Worm (Caenorhabditis elegans) whole organism, late embryonic: ENCODE data around the gene idh-1.
A peak's percentile ranks its signal among the peaks of the same experiment; 100 is the strongest.

Experiments used
- C38D4.7 ChIP-seq: fragments of 200-800 bp; sonication (Bioruptor generic); optimal IDR thresholded peaks from 2 replicates; lab custom pipeline; 2018; ENCODE audit warnings: mild to moderate bottlenecking, missing genetic modification characterization, moderate library complexity, missing compliant biosample characterization
- F13H6.1 ChIP-seq: sonication (generic microtip); optimal IDR thresholded peaks from 2 replicates; lab custom pipeline; 2016; ENCODE audit warnings: missing genetic modification characterization, missing compliant biosample characterization
- K02D7.2 ChIP-seq: sonication (generic microtip); optimal IDR thresholded peaks from 2 replicates; lab custom pipeline; 2017; ENCODE audit warnings: mild to moderate bottlenecking, missing genetic modification characterization, missing compliant biosample characterization
- K09A11.1 ChIP-seq: sonication (generic microtip); optimal IDR thresholded peaks from 2 replicates; lab custom pipeline; 2017; ENCODE audit warnings: antibody characterized with exemption, mild to moderate bottlenecking, missing genetic modification characterization, missing compliant biosample characterization; ENCODE audit not compliant: insufficient read depth
- ceh-18 ChIP-seq: sonication (generic microtip); optimal IDR thresholded peaks from 2 replicates; lab custom pipeline; 2016; ENCODE audit warnings: missing genetic modification characterization, missing compliant biosample characterization
- ceh-2 ChIP-seq: sonication (generic microtip); optimal IDR thresholded peaks from 2 replicates; lab custom pipeline; 2016; ENCODE audit warnings: missing genotype, missing genetic modification characterization, missing compliant biosample characterization
- ceh-48 ChIP-seq: sonication (generic microtip); optimal IDR thresholded peaks from 2 replicates; lab custom pipeline; 2016; ENCODE audit warnings: missing genetic modification characterization, inconsistent platforms, missing compliant biosample characterization
- ceh-6 ChIP-seq: fragments of 200-800 bp; sonication (Bioruptor generic); optimal IDR thresholded peaks from 2 replicates; lab custom pipeline; 2018; ENCODE audit warnings: mild to moderate bottlenecking, missing genetic modification characterization, missing compliant biosample characterization
- che-1 ChIP-seq: sonication (generic microtip); optimal IDR thresholded peaks from 2 replicates; lab custom pipeline; 2016; ENCODE audit warnings: mild to moderate bottlenecking, missing genetic modification characterization, missing compliant biosample characterization
- dmd-4 ChIP-seq: sonication (generic microtip); optimal IDR thresholded peaks from 2 replicates; lab custom pipeline; 2016; ENCODE audit warnings: borderline replicate concordance, missing genetic modification characterization, missing compliant biosample characterization
- dve-1 ChIP-seq: sonication (generic microtip); optimal IDR thresholded peaks from 2 replicates; lab custom pipeline; 2017; ENCODE audit warnings: antibody characterized with exemption, mild to moderate bottlenecking, missing genetic modification characterization, missing compliant biosample characterization
- elt-4 ChIP-seq: sonication (generic microtip); optimal IDR thresholded peaks from 2 replicates; lab custom pipeline; 2016; ENCODE audit warnings: missing genetic modification characterization, missing compliant biosample characterization
- eyg-1 ChIP-seq: sonication (generic microtip); optimal IDR thresholded peaks from 2 replicates; lab custom pipeline; 2016; ENCODE audit warnings: missing genotype, missing genetic modification characterization, missing compliant biosample characterization
- fax-1 ChIP-seq: sonication (generic microtip); optimal IDR thresholded peaks from 2 replicates; lab custom pipeline; 2016; ENCODE audit warnings: missing genotype, missing genetic modification characterization, missing compliant biosample characterization
- fkh-10 ChIP-seq: fragments of 150-350 bp; optimal IDR thresholded peaks from 2 replicates; lab custom pipeline; 2014; ENCODE audit warnings: missing biosample characterization, missing genetic modification reagents, missing genetic modification characterization
- hlh-13 ChIP-seq: fragments of 200-800 bp; sonication (Bioruptor generic); optimal IDR thresholded peaks from 2 replicates; lab custom pipeline; 2018; ENCODE audit warnings: mild to moderate bottlenecking, missing genetic modification characterization, missing compliant biosample characterization
- hlh-30 ChIP-seq: sonication (generic microtip); optimal IDR thresholded peaks from 2 replicates; lab custom pipeline; 2017; ENCODE audit warnings: antibody characterized with exemption, missing genetic modification characterization, missing compliant biosample characterization; ENCODE audit not compliant: insufficient read depth
- lim-6 ChIP-seq: sonication (generic microtip); optimal IDR thresholded peaks from 2 replicates; lab custom pipeline; 2016; ENCODE audit warnings: missing genetic modification characterization, missing compliant biosample characterization
- lin-11 ChIP-seq: fragments of 200-800 bp; sonication (Bioruptor generic); optimal IDR thresholded peaks from 2 replicates; lab custom pipeline; 2018; ENCODE audit warnings: mild to moderate bottlenecking, missing genetic modification characterization, missing compliant biosample characterization
- mec-3 ChIP-seq: sonication (generic microtip); optimal IDR thresholded peaks from 2 replicates; lab custom pipeline; 2016; ENCODE audit warnings: borderline replicate concordance, missing genetic modification characterization, missing compliant biosample characterization
- nfya-1 ChIP-seq: sonication (generic microtip); optimal IDR thresholded peaks from 2 replicates; lab custom pipeline; 2017; ENCODE audit warnings: missing genetic modification characterization, mild to moderate bottlenecking, missing compliant biosample characterization, antibody characterized with exemption, moderate library complexity
- nhr-11 ChIP-seq: fragments of 150-350 bp; optimal IDR thresholded peaks from 2 replicates; lab custom pipeline; 2014; ENCODE audit warnings: missing biosample characterization, missing genetic modification characterization
- pax-1 ChIP-seq: fragments of 150-350 bp; optimal IDR thresholded peaks from 2 replicates; lab custom pipeline; 2014; ENCODE audit warnings: missing biosample characterization, missing genetic modification characterization
- pha-2 ChIP-seq: sonication (generic microtip); optimal IDR thresholded peaks from 2 replicates; lab custom pipeline; 2017; ENCODE audit warnings: mild to moderate bottlenecking, missing genetic modification characterization, missing compliant biosample characterization
- pqm-1 ChIP-seq: sonication (generic microtip); optimal IDR thresholded peaks from 2 replicates; lab custom pipeline; 2016; ENCODE audit warnings: missing genetic modification characterization, missing compliant biosample characterization
- sox-2 ChIP-seq: fragments of 200-800 bp; sonication (Bioruptor generic); IDR thresholded peaks from 2 replicates; pipeline ENCODE4 v1.3.6; 2022; ENCODE audit warnings: missing genetic modification reagents, missing genetic modification characterization, missing compliant biosample characterization
- sox-4 ChIP-seq: sonication (generic microtip); optimal IDR thresholded peaks from 2 replicates; lab custom pipeline; 2017; ENCODE audit warnings: mild to moderate bottlenecking, missing genetic modification characterization, inconsistent platforms, missing compliant biosample characterization
- syd-9 ChIP-seq: sonication (generic microtip); optimal IDR thresholded peaks from 2 replicates; lab custom pipeline; 2016; ENCODE audit warnings: mild to moderate bottlenecking, missing genetic modification characterization, moderate library complexity, missing compliant biosample characterization
- unc-42 ChIP-seq: sonication (generic microtip); optimal IDR thresholded peaks from 2 replicates; lab custom pipeline; 2016; ENCODE audit warnings: missing genotype, missing genetic modification characterization, missing compliant biosample characterization
- zip-5 ChIP-seq: sonication (generic microtip); optimal IDR thresholded peaks from 2 replicates; lab custom pipeline; 2016; ENCODE audit warnings: missing genetic modification characterization, missing compliant biosample characterization
- ztf-16 ChIP-seq: sonication (generic microtip); optimal IDR thresholded peaks from 2 replicates; lab custom pipeline; 2017; ENCODE audit warnings: missing genetic modification characterization, missing compliant biosample characterization

idh-1 gene

ce11 chrIV:9408004-9408403 is 32.9 kb downstream of the idh-1 start, which contains the start of gene F56D5.5:
F56D5.5 (minus strand) TSS chrIV:9408104.
- TF ChIP-seq elt-4 (tag; lab: Kevin White, UChicago), result no peak
- no peak for TF ChIP-seq ceh-48 (tag; lab: Kevin White, UChicago)
- TF ChIP-seq ceh-6 (GFP tag; lab: Kevin White, UChicago), result no peak
- no peak for TF ChIP-seq pha-2 (tag; lab: Kevin White, UChicago)
- no peak for TF ChIP-seq C38D4.7 (GFP tag; lab: Kevin White, UChicago)
- TF ChIP-seq ztf-16 (tag; lab: Kevin White, UChicago), result no peak
- TF ChIP-seq ceh-2 (tag; lab: Kevin White, UChicago), result no peak
- no peak for TF ChIP-seq sox-4 (tag; lab: Kevin White, UChicago)
- TF ChIP-seq hlh-30, result no peak
- TF ChIP-seq F13H6.1 (tag; lab: Kevin White, UChicago), result no peak

ce11 chrIV:9403761-9404420 is 37.0 kb downstream of the idh-1 start:
- peak; percentile 36 for TF ChIP-seq ceh-48 (tag; lab: Kevin White, UChicago)
- no peak for TF ChIP-seq sox-2

ce11 chrIV:9401715-9402114 is 39.2 kb downstream of the idh-1 start, which contains the start of gene F56D5.6:
F56D5.6 (plus strand) TSS chrIV:9401922.
- TF ChIP-seq hlh-13 (GFP tag; lab: Kevin White, UChicago), result no peak
- TF ChIP-seq pax-1, result no peak

ce11 chrIV:9398512-9398911 is 42.4 kb downstream of the idh-1 start, which contains the start of gene F56D5.2:
F56D5.2 (minus strand) TSS chrIV:9398612.
- TF ChIP-seq nhr-11 (tag; lab: Kevin White, UChicago) (no peak), pax-1 (no peak), K02D7.2 (no peak), che-1 (tag; lab: Kevin White, UChicago) (no peak), lim-6 (tag; lab: Kevin White, UChicago) (no peak), syd-9 (no peak), dve-1 (no peak), lin-11 (tag; lab: Kevin White, UChicago) (no peak), zip-5 (tag; lab: Kevin White, UChicago) (no peak)

ce11 chrIV:9397278-9397677 is 43.6 kb downstream of the idh-1 start, which contains the start of gene F56D5.3:
F56D5.3 (plus strand) TSS chrIV:9397578.
- TF ChIP-seq ceh-18 (tag; lab: Kevin White, UChicago) (no peak), eyg-1 (tag; lab: Kevin White, UChicago) (no peak), F13H6.1 (tag; lab: Kevin White, UChicago) (no peak), K09A11.1 (no peak), fax-1 (tag; lab: Kevin White, UChicago) (no peak), unc-42 (tag; lab: Kevin White, UChicago) (no peak), mec-3 (tag; lab: Kevin White, UChicago) (no peak), dve-1 (no peak), pqm-1 (no peak)

- TF ChIP-seq dmd-4 (tag; lab: Kevin White, UChicago), result no peak
- TF ChIP-seq dve-1, result no peak
- TF ChIP-seq fkh-10 (GFP tag; lab: Kevin White, UChicago), result no peak
- no peak for TF ChIP-seq pha-2 (tag; lab: Kevin White, UChicago)
- no peak for TF ChIP-seq nfya-1 (tag; lab: Kevin White, UChicago)
- TF ChIP-seq fax-1 (tag; lab: Kevin White, UChicago), result no peak
- TF ChIP-seq ztf-16 (tag; lab: Kevin White, UChicago), result no peak
These were observed 44.8 kb downstream of the idh-1 start, which contains the start of gene col-121 for ce11 chrIV:9396118-9396517. col-121 (minus strand) TSS chrIV:9396218.
